Worm (Caenorhabditis elegans): ENCODE measurements around the gene C16D2.3.

- TF ChIP-seq ztf-11 (tag; optimal IDR thresholded peaks at IDR 0.05) (no peak), pqm-1 (tag; optimal IDR thresholded peaks at IDR 0.05) (no peak), hmg-11 (tag; optimal IDR thresholded peaks at IDR 0.05) (no peak), pha-4 (tag; optimal IDR thresholded peaks at IDR 0.05) (no peak), nhr-28 (tag; optimal IDR thresholded peaks at IDR 0.05) (no peak), nhr-77 (tag; optimal IDR thresholded peaks at IDR 0.05) (no peak), nhr-11 (tag; optimal IDR thresholded peaks at IDR 0.05) (no peak), fkh-10 (GFP tag; optimal IDR thresholded peaks at IDR 0.05) (no peak), snpc-4 (tag; optimal IDR thresholded peaks at IDR 0.05) (no peak), aly-2 (tag; optimal IDR thresholded peaks at IDR 0.05) (no peak)
Measured at ce11 chrII:9152231-9152630, 14.3 kb downstream of the C16D2.3 start, which contains the start of gene col-78.
